Fruit fly (Drosophila melanogaster): ENCODE measurements around the gene CG33648.

DNA sequence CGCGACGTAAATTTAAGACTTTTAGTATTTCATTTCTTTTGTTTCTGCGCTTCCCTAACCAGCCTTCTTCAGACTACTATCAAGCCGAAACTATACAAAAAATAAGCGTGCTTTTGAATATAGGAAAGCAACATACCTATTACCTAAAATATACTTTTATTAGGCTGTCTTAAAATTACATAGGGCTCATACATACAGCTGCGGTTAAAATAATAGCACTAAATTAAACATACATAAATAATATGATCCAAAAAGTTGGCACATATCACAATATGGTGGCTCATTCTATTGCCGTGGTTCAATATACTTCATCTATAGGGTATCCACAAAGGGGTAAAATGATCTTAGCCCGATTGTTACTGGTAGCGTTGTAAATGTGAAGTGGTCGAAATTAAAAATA, 23.7 kb upstream of the CG33648 start:
- TF ChIP-seq CG7372 (GFP tag; IDR thresholded peaks at IDR 0.05) (peak; percentile 65), Xrp1 (GFP tag; IDR thresholded peaks at IDR 0.05) (peak; percentile 86), CG31441 (GFP tag; IDR thresholded peaks at IDR 0.05) (0 out of 2 replicates have a peak, but pooled peaks have one; percentile 66), ranshi (GFP tag; IDR thresholded peaks at IDR 0.05) (peak; percentile 69), caup (GFP tag; optimal IDR thresholded peaks at IDR 0.05; ENCODE audit: severe bottlenecking) (peak; percentile 10), CG7963 (GFP tag; IDR thresholded peaks at IDR 0.05; ENCODE audit: partially characterized antibody) (no peak), Dip3 (GFP tag; optimal IDR thresholded peaks at IDR 0.05) (no peak), org-1 (GFP tag; optimal IDR thresholded peaks at IDR 0.05) (peak; percentile 58), lov (optimal IDR thresholded peaks at IDR 0.05) (no peak), lov (GFP tag; IDR thresholded peaks at IDR 0.05) (peak; percentile 77; the same call in 1 of the 3 replicates), h (optimal IDR thresholded peaks at IDR 0.05) (no peak), chn (GFP tag; optimal IDR thresholded peaks at IDR 0.05) (peak; percentile 56), so (GFP tag; IDR thresholded peaks at IDR 0.05) (peak; percentile 71; the same call in 2 of the 3 replicates)

Data from whole organism, embryonic.